Worm (Caenorhabditis elegans): ENCODE data around the gene F26A1.8.
"Not testable (repeated sequence)": the region's sequence is repeated elsewhere in the genome, so short reads cannot be mapped to it uniquely, and the experiment has no call there.

- not testable (repeated sequence) for TF ChIP-seq ama-1 (optimal IDR thresholded peaks at IDR 0.05); flt-1 (GFP tag; IDR thresholded peaks at IDR 0.05); ceh-13 (GFP tag; optimal IDR thresholded peaks at IDR 0.05); tra-4 (tag; optimal IDR thresholded peaks at IDR 0.05); F13C5.2 (tag; optimal IDR thresholded peaks at IDR 0.05); B0310.2 (tag; optimal IDR thresholded peaks at IDR 0.05); hmg-4 (GFP tag; optimal IDR thresholded peaks at IDR 0.05); tbx-37 (GFP tag; conservative IDR thresholded peaks at IDR 0.05); hnd-1 (tag; optimal IDR thresholded peaks at IDR 0.05); ceh-36 (tag; optimal IDR thresholded peaks at IDR 0.05); pes-1 (GFP tag; IDR thresholded peaks at IDR 0.05); hmbx-1 (tag; optimal IDR thresholded peaks at IDR 0.05); sea-1 (GFP tag; conservative IDR thresholded peaks at IDR 0.05)
Observed at ce11 chrIII:4785131-4785530, 36.9 kb downstream of the F26A1.8 start, which contains the start of gene enu-3.2.
